Fruit fly (Drosophila melanogaster) whole organism, embryonic: Measurements from ENCODE around the gene wb.

Experiments
- ATbp ChIP-seq: fragments of 200-800 bp; sonication (Bioruptor generic); optimal IDR thresholded peaks from 2 replicates; lab custom pipeline; 2017; ENCODE audit warnings: missing biosample characterization, mild to moderate bottlenecking, missing genetic modification characterization, missing genetic modification reagents
- Awh ChIP-seq: fragments of 200-800 bp; sonication (Bioruptor generic); IDR thresholded peaks from 2 replicates; pipeline ENCODE4, ENCODE4 v1.3.6; 2022; ENCODE audit warnings: missing biosample characterization, missing genetic modification characterization
- Bgb ChIP-seq: fragments of 200-800 bp; sonication (Bioruptor generic); IDR thresholded peaks from 2 replicates; pipeline ENCODE4 v1.3.6; 2022; ENCODE audit warnings: missing biosample characterization, missing genetic modification characterization; ENCODE audit not compliant: partially characterized antibody
- CG11093 ChIP-seq: fragments of 200-800 bp; sonication (Bioruptor generic); IDR thresholded peaks from 3 replicates; pipeline ENCODE4 v1.3.6; 2022; ENCODE audit warnings: missing biosample characterization, missing genetic modification characterization
- CG11398 ChIP-seq: fragments of 200-800 bp; sonication (Bioruptor generic); optimal IDR thresholded peaks from 2 replicates; lab custom pipeline; 2016; ENCODE audit warnings: missing biosample characterization, missing genetic modification characterization
- CG11504 ChIP-seq: fragments of 200-800 bp; sonication (Bioruptor generic); optimal IDR thresholded peaks from 3 replicates; lab custom pipeline; 2019; ENCODE audit warnings: missing biosample characterization, mild to moderate bottlenecking, missing genetic modification characterization, moderate library complexity
- CG12219 ChIP-seq: fragments of 200-800 bp; sonication (Bioruptor generic); optimal IDR thresholded peaks from 3 replicates; lab custom pipeline; 2018; ENCODE audit warnings: missing biosample characterization, mild to moderate bottlenecking, missing genetic modification characterization
- CG1233 ChIP-seq: fragments of 200-800 bp; sonication (Bioruptor generic); optimal IDR thresholded peaks from 4 replicates; lab custom pipeline; 2018; ENCODE audit warnings: missing biosample characterization, mild to moderate bottlenecking, missing genetic modification characterization
- CG12942 ChIP-seq: fragments of 200-800 bp; sonication (Bioruptor generic); optimal IDR thresholded peaks from 3 replicates; lab custom pipeline; 2016; ENCODE audit warnings: missing biosample characterization, missing genetic modification characterization
- CG13624 ChIP-seq: fragments of 200-800 bp; sonication (Bioruptor generic); optimal IDR thresholded peaks from 2 replicates; lab custom pipeline; 2016; ENCODE audit warnings: missing biosample characterization, missing genetic modification characterization
- CG17385 ChIP-seq: fragments of 200-800 bp; sonication (Bioruptor generic); optimal IDR thresholded peaks from 3 replicates; lab custom pipeline; 2018; ENCODE audit warnings: missing biosample characterization, mild to moderate bottlenecking, missing genetic modification characterization
- CG17802 ChIP-seq: fragments of 200-800 bp; sonication (Bioruptor generic); optimal IDR thresholded peaks from 2 replicates; lab custom pipeline; 2018; ENCODE audit warnings: missing biosample characterization, mild to moderate bottlenecking, missing genetic modification characterization, moderate library complexity
- CG18476 ChIP-seq: fragments of 200-800 bp; sonication (Bioruptor generic); optimal IDR thresholded peaks from 2 replicates; lab custom pipeline; 2016; ENCODE audit warnings: missing biosample characterization, mild to moderate bottlenecking, missing genetic modification characterization
- CG2875 ChIP-seq: fragments of 200-800 bp; sonication (Bioruptor generic); optimal IDR thresholded peaks from 2 replicates; lab custom pipeline; 2017; ENCODE audit warnings: missing biosample characterization, mild to moderate bottlenecking, missing genetic modification characterization, missing genetic modification reagents
- CG3163 ChIP-seq: fragments of 200-800 bp; sonication (Bioruptor generic); optimal IDR thresholded peaks from 3 replicates; lab custom pipeline; 2016; ENCODE audit warnings: missing biosample characterization, missing genetic modification characterization
- CG33213 ChIP-seq: fragments of 200-800 bp; sonication (Bioruptor generic); optimal IDR thresholded peaks from 3 replicates; lab custom pipeline; 2016; ENCODE audit warnings: missing biosample characterization, missing genetic modification characterization
- CG6254 ChIP-seq: fragments of 200-800 bp; sonication (Bioruptor generic); optimal IDR thresholded peaks from 3 replicates; lab custom pipeline; 2017; ENCODE audit warnings: mild to moderate bottlenecking, missing biosample characterization, missing genetic modification reagents, missing genetic modification characterization
- Dad ChIP-seq: fragments of 200-800 bp; sonication (Bioruptor generic); optimal IDR thresholded peaks from 3 replicates; lab custom pipeline; 2016; ENCODE audit warnings: missing biosample characterization, missing genetic modification characterization
- Ets97D ChIP-seq: fragments of 200-800 bp; sonication (Bioruptor generic); optimal IDR thresholded peaks from 3 replicates; lab custom pipeline; 2016; ENCODE audit warnings: missing biosample characterization, missing genetic modification characterization
- Fer1 ChIP-seq: fragments of 200-800 bp; sonication (Bioruptor generic); optimal IDR thresholded peaks from 2 replicates; lab custom pipeline; 2017; ENCODE audit warnings: missing biosample characterization, mild to moderate bottlenecking, missing genetic modification characterization
- Gsc ChIP-seq: fragments of 200-800 bp; sonication (Bioruptor generic); IDR thresholded peaks from 2 replicates; pipeline ENCODE4 v1.3.6; 2022; ENCODE audit warnings: missing biosample characterization, missing genetic modification characterization
- HLH54F ChIP-seq: fragments of 200-800 bp; sonication (Bioruptor generic); optimal IDR thresholded peaks from 3 replicates; lab custom pipeline; 2016; ENCODE audit warnings: missing biosample characterization, missing genetic modification characterization
- HLHmδ ChIP-seq: fragments of 200-800 bp; sonication (Bioruptor generic); optimal IDR thresholded peaks from 2 replicates; lab custom pipeline; 2018; ENCODE audit warnings: missing biosample characterization, mild to moderate bottlenecking, missing genetic modification characterization, moderate library complexity
- HmgD ChIP-seq: fragments of 200-800 bp; sonication (Bioruptor generic); optimal IDR thresholded peaks from 3 replicates; lab custom pipeline; 2016; ENCODE audit warnings: missing biosample characterization, missing genetic modification characterization
- Jarid2 ChIP-seq: fragments of 200-800 bp; sonication (Bioruptor generic); optimal IDR thresholded peaks from 3 replicates; lab custom pipeline; 2017; ENCODE audit warnings: mild to moderate bottlenecking, missing biosample characterization, missing genetic modification reagents, missing genetic modification characterization
- MESR4 ChIP-seq: fragments of 200-800 bp; sonication (Bioruptor generic); optimal IDR thresholded peaks from 2 replicates; lab custom pipeline; 2018; ENCODE audit warnings: missing biosample characterization, mild to moderate bottlenecking, missing genetic modification characterization, moderate library complexity
- Mrtf ChIP-seq: fragments of 200-800 bp; sonication (Bioruptor generic); IDR thresholded peaks from 3 replicates; pipeline ENCODE4 v1.3.6; 2022; ENCODE audit warnings: missing biosample characterization, missing genetic modification characterization
- Optix ChIP-seq: fragments of 200-800 bp; sonication (Bioruptor generic); IDR thresholded peaks from 3 replicates; pipeline ENCODE4 v1.3.6; 2022; ENCODE audit warnings: missing biosample characterization, missing genetic modification characterization
- PHDP ChIP-seq: fragments of 200-800 bp; sonication (Bioruptor generic); optimal IDR thresholded peaks from 3 replicates; lab custom pipeline; 2018; ENCODE audit warnings: missing biosample characterization, mild to moderate bottlenecking, missing genetic modification characterization, moderate library complexity
- Scr ChIP-seq: fragments of 200-800 bp; sonication (Bioruptor generic); IDR thresholded peaks from 2 replicates; pipeline ENCODE4 v1.3.6; 2022; ENCODE audit warnings: missing biosample characterization, missing genetic modification characterization; ENCODE audit not compliant: partially characterized antibody
- Sin3A ChIP-seq: fragments of >200 bp; optimal IDR thresholded peaks from 2 replicates; lab custom pipeline; 2018
- Stat92E ChIP-seq, 3 experiments: fragments of >200 bp in 2 of 3; fragments of 200-800 bp in 1 of 3; sonication (Bioruptor generic) in 1 of 3; optimal IDR thresholded peaks; 2 replicates each; lab custom pipeline; 2017 to 2019; ENCODE audit warnings: missing biosample characterization in 3 of 3, missing genetic modification characterization in 3 of 3, mild to moderate bottlenecking in 1 of 3, moderate library complexity in 1 of 3
- Xrp1 ChIP-seq: fragments of 200-800 bp; sonication (Bioruptor generic); IDR thresholded peaks from 2 replicates; pipeline ENCODE4 v1.3.6; 2022; ENCODE audit warnings: missing biosample characterization, missing genetic modification characterization
- amos ChIP-seq: fragments of 200-800 bp; sonication (Bioruptor generic); IDR thresholded peaks from 2 replicates; pipeline ENCODE4 v1.3.6; 2022; ENCODE audit warnings: missing biosample characterization, missing genetic modification characterization; ENCODE audit not compliant: partially characterized antibody
- cato ChIP-seq: fragments of 200-800 bp; sonication (Bioruptor generic); optimal IDR thresholded peaks from 2 replicates; lab custom pipeline; 2016; ENCODE audit warnings: missing biosample characterization, missing genetic modification characterization, borderline replicate concordance
- caup ChIP-seq: fragments of 200-800 bp; sonication (Bioruptor generic); optimal IDR thresholded peaks from 3 replicates; lab custom pipeline; 2017; ENCODE audit warnings: missing biosample characterization, mild to moderate bottlenecking, missing genetic modification characterization, moderate library complexity; ENCODE audit not compliant: severe bottlenecking
- dmrt11E ChIP-seq: fragments of 200-800 bp; sonication (Bioruptor generic); optimal IDR thresholded peaks from 3 replicates; lab custom pipeline; 2018; ENCODE audit warnings: missing biosample characterization, mild to moderate bottlenecking, missing genetic modification characterization, moderate library complexity
- gsb ChIP-seq: fragments of 200-800 bp; sonication (Bioruptor generic); IDR thresholded peaks from 2 replicates; pipeline ENCODE4 v1.3.6; 2022; ENCODE audit warnings: missing biosample characterization, missing genetic modification characterization
- hb ChIP-seq: fragments of 200-800 bp; sonication (Bioruptor generic); IDR thresholded peaks from 3 replicates; pipeline ENCODE4 v1.3.6; 2022; ENCODE audit warnings: missing biosample characterization, missing genetic modification characterization; ENCODE audit not compliant: partially characterized antibody
- jing ChIP-seq: fragments of 200-800 bp; sonication (Bioruptor generic); optimal IDR thresholded peaks from 2 replicates; lab custom pipeline; 2018; ENCODE audit warnings: missing biosample characterization, mild to moderate bottlenecking, missing genetic modification characterization
- mirr ChIP-seq: fragments of 200-800 bp; sonication (Bioruptor generic); optimal IDR thresholded peaks from 3 replicates; lab custom pipeline; 2018; ENCODE audit warnings: missing biosample characterization, mild to moderate bottlenecking, missing genetic modification characterization
- org-1 ChIP-seq: fragments of 200-800 bp; sonication (Bioruptor generic); optimal IDR thresholded peaks from 2 replicates; lab custom pipeline; 2017; ENCODE audit warnings: missing biosample characterization, missing genetic modification characterization
- pan ChIP-seq, 4 experiments: fragments of >200 bp in 3 of 4; fragments of 200-800 bp in 1 of 4; sonication (Bioruptor generic) in 1 of 4; optimal IDR thresholded peaks in 3 of 4; IDR thresholded peaks in 1 of 4; 2 replicates each; pipeline versions ENCODE4 v1.3.6 to Lab custom; 2017 to 2022; ENCODE audit warnings: missing biosample characterization in 2 of 4, missing genetic modification characterization in 2 of 4, mixed read lengths in 1 of 4
- sd ChIP-seq: fragments of 200-800 bp; sonication (Bioruptor generic); optimal IDR thresholded peaks from 3 replicates; lab custom pipeline; 2018; ENCODE audit warnings: missing biosample characterization, mild to moderate bottlenecking, missing genetic modification characterization, moderate library complexity
- sens ChIP-seq: fragments of 200-800 bp; sonication (Bioruptor generic); peaks from one replicate; lab custom pipeline; 2016; ENCODE audit warnings: missing biosample characterization, missing genetic modification characterization
- vnd ChIP-seq: fragments of 200-800 bp; sonication (Bioruptor generic); IDR thresholded peaks from 3 replicates; pipeline ENCODE4 v1.3.6; 2022; ENCODE audit warnings: missing biosample characterization, missing genetic modification characterization; ENCODE audit not compliant: partially characterized antibody
- z ChIP-seq: fragments of 200-800 bp; sonication (Bioruptor generic); IDR thresholded peaks from 3 replicates; pipeline ENCODE4 v1.3.6; 2022; ENCODE audit warnings: missing biosample characterization, missing genetic modification characterization

The wb gene

dm6 chr2L:14300718-14301361 lies 38.0 kb downstream of the wb start (continued):
- TF ChIP-seq HmgD (GFP tag; lab: Kevin White, UChicago) (no peak), CG11093 (GFP tag; lab: Robert Waterston, UW) (no peak), pan (optimal IDR thresholded peaks at IDR 0.05; lab: Kevin White, UChicago) (no peak), pan (GFP tag; optimal IDR thresholded peaks at IDR 0.05 in 1 of 2, IDR thresholded peaks at IDR 0.05 in 1 of 2) (no peak), org-1 (no peak), MESR4 (GFP tag; lab: Kevin White, UChicago) (no peak), CG3163 (peak; percentile 93), Ets97D (GFP tag; lab: Kevin White, UChicago) (no peak), Xrp1 (GFP tag; lab: Robert Waterston, UW) (no peak), CG2875 (GFP tag; lab: Kevin White, UChicago) (no peak), jing (GFP tag; lab: Kevin White, UChicago) (no peak)

dm6 chr2L:14302478-14302877 lies 39.7 kb downstream of the wb start:
- no peak for TF ChIP-seq Sin3A (lab: Kevin White, UChicago)
- no peak for TF ChIP-seq Fer1 (GFP tag; lab: Kevin White, UChicago)
- no peak for TF ChIP-seq CG11398
- TF ChIP-seq Awh (GFP tag; lab: Robert Waterston, UW), result no peak
- TF ChIP-seq cato (GFP tag; lab: Kevin White, UChicago), result no peak
- peak; percentile 65 for TF ChIP-seq sd (tag; lab: Kevin White, UChicago)
- TF ChIP-seq ATbp, result peak; percentile 38
- TF ChIP-seq sens (GFP tag; lab: Kevin White, UChicago), result peak; percentile 66
- no peak for TF ChIP-seq Dad (GFP tag; lab: Kevin White, UChicago)
- no peak for TF ChIP-seq Gsc (GFP tag; lab: Robert Waterston, UW)
- 0 out of 3 replicates have a peak, but pooled peaks have one; percentile 31 for TF ChIP-seq z (GFP tag; lab: Robert Waterston, UW)
- no peak for TF ChIP-seq CG13624 (GFP tag; lab: Kevin White, UChicago)
- no peak for TF ChIP-seq mirr (GFP tag; lab: Kevin White, UChicago)
- TF ChIP-seq HLHmδ (GFP tag; lab: Kevin White, UChicago), result no peak
- TF ChIP-seq amos (GFP tag; lab: Robert Waterston, UW), result no peak

- TF ChIP-seq CG17385 (GFP tag; lab: Kevin White, UChicago) (peak; percentile 7), gsb (GFP tag; lab: Robert Waterston, UW) (no peak), dmrt11E (tag; lab: Kevin White, UChicago) (no peak), caup (GFP tag; lab: Kevin White, UChicago) (peak; percentile 10), CG18476 (GFP tag; lab: Kevin White, UChicago) (no peak), CG12219 (GFP tag; lab: Kevin White, UChicago) (peak; percentile 13), HLH54F (GFP tag; lab: Kevin White, UChicago) (no peak), Jarid2 (GFP tag; lab: Kevin White, UChicago) (no peak), PHDP (peak; percentile 55), Stat92E (GFP tag; optimal IDR thresholded peaks at IDR 0.05; lab: Kevin White, UChicago) (no peak), hb (no peak), Optix (GFP tag; lab: Robert Waterston, UW) (no peak), CG12942 (GFP tag; lab: Kevin White, UChicago) (no peak), CG1233 (GFP tag; lab: Kevin White, UChicago) (no peak), Scr (GFP tag; lab: Robert Waterston, UW) (no peak), Mrtf (GFP tag; lab: Robert Waterston, UW) (no peak), Bgb (GFP tag; lab: Robert Waterston, UW) (no peak), CG11504 (tag; lab: Kevin White, UChicago) (no peak), CG33213 (GFP tag; lab: Kevin White, UChicago) (no peak), CG6254 (GFP tag; lab: Kevin White, UChicago) (no peak), cato (GFP tag; lab: Kevin White, UChicago) (no peak), CG17802 (tag; lab: Kevin White, UChicago) (no peak), vnd (GFP tag; lab: Robert Waterston, UW) (no peak)
These were observed 44.7 kb downstream of the wb start for dm6 chr2L:14307516-14307915.
